Fruit fly (Drosophila melanogaster) whole organism, pupa: ENCODE measurements around the gene CG17549.
A peak's percentile ranks its signal among the peaks of the same experiment; 100 is the strongest.

ENCODE experiments used
- CG10348 ChIP-seq: fragments of 200-800 bp; sonication (Bioruptor generic); IDR thresholded peaks from 2 replicates; pipeline ENCODE4 v1.3.6; 2022; ENCODE audit warnings: missing biosample characterization, missing genetic modification characterization
- CG12605 ChIP-seq: fragments of 200-800 bp; sonication (Bioruptor generic); IDR thresholded peaks from 2 replicates; pipeline ENCODE4 v1.3.6; 2022; ENCODE audit warnings: missing biosample characterization, missing genetic modification characterization
- CG13204 ChIP-seq: fragments of 200-800 bp; sonication (Bioruptor generic); optimal IDR thresholded peaks from 2 replicates; lab custom pipeline; 2018; ENCODE audit warnings: missing biosample characterization, mild to moderate bottlenecking, missing genetic modification characterization, moderate library complexity
- CG14655 ChIP-seq: fragments of 200-800 bp; sonication (Bioruptor generic); optimal IDR thresholded peaks from 3 replicates; lab custom pipeline; 2017; ENCODE audit warnings: mild to moderate bottlenecking, missing biosample characterization, missing genetic modification reagents, missing genetic modification characterization
- CG15710 ChIP-seq: fragments of 200-800 bp; sonication (Bioruptor generic); optimal IDR thresholded peaks from 2 replicates; lab custom pipeline; 2018; ENCODE audit warnings: missing biosample characterization, mild to moderate bottlenecking, missing genetic modification characterization, moderate library complexity
- CG17806 ChIP-seq: fragments of 200-800 bp; sonication (Bioruptor generic); optimal IDR thresholded peaks from 2 replicates; lab custom pipeline; 2018; ENCODE audit warnings: missing biosample characterization, mild to moderate bottlenecking, missing genetic modification characterization, moderate library complexity
- CG32121 ChIP-seq: fragments of 200-800 bp; sonication (Bioruptor generic); IDR thresholded peaks from 2 replicates; pipeline ENCODE4 v1.3.6; 2022; ENCODE audit warnings: missing biosample characterization, missing genetic modification characterization
- CG34367 ChIP-seq: fragments of 200-800 bp; sonication (Bioruptor generic); optimal IDR thresholded peaks from 2 replicates; lab custom pipeline; 2018; ENCODE audit warnings: missing biosample characterization, mild to moderate bottlenecking, missing genetic modification characterization
- CG4496 ChIP-seq: fragments of 200-800 bp; sonication (Bioruptor generic); IDR thresholded peaks from 3 replicates; pipeline ENCODE4 v1.3.6; 2022; ENCODE audit warnings: missing biosample characterization, missing genetic modification characterization
- CG8159 ChIP-seq: fragments of 200-800 bp; sonication (Bioruptor generic); optimal IDR thresholded peaks from 3 replicates; lab custom pipeline; 2018; ENCODE audit warnings: missing biosample characterization, mild to moderate bottlenecking, missing genetic modification characterization, moderate library complexity
- CG8301 ChIP-seq: fragments of 200-800 bp; sonication (Bioruptor generic); optimal IDR thresholded peaks from 2 replicates; lab custom pipeline; 2018; ENCODE audit warnings: missing biosample characterization, mild to moderate bottlenecking, missing genetic modification characterization
- CG9948 ChIP-seq: fragments of 200-800 bp; sonication (Bioruptor generic); optimal IDR thresholded peaks from 2 replicates; lab custom pipeline; 2018; ENCODE audit warnings: missing biosample characterization, mild to moderate bottlenecking, missing genetic modification characterization, moderate library complexity
- D1 ChIP-seq: fragments of 200-800 bp; sonication (Bioruptor generic); optimal IDR thresholded peaks from 2 replicates; lab custom pipeline; 2018; ENCODE audit warnings: missing biosample characterization, mild to moderate bottlenecking, missing genetic modification characterization, moderate library complexity
- EcR ChIP-seq: fragments of 200-800 bp; sonication (Bioruptor generic); optimal IDR thresholded peaks from 3 replicates; lab custom pipeline; 2019; ENCODE audit warnings: missing biosample characterization, missing genetic modification characterization, mild to moderate bottlenecking, moderate library complexity, missing genetic modification reagents
- Ets98B ChIP-seq: fragments of 200-800 bp; sonication (Bioruptor generic); IDR thresholded peaks from 2 replicates; pipeline ENCODE4 v1.3.6; 2022; ENCODE audit warnings: missing biosample characterization, missing genetic modification characterization
- Pif1A ChIP-seq: fragments of 200-800 bp; sonication (Bioruptor generic); optimal IDR thresholded peaks from 3 replicates; lab custom pipeline; 2016; ENCODE audit warnings: missing biosample characterization, missing genetic modification characterization
- Pif1B ChIP-seq: fragments of 200-800 bp; sonication (Bioruptor generic); optimal IDR thresholded peaks from 3 replicates; lab custom pipeline; 2016; ENCODE audit warnings: missing biosample characterization, missing genetic modification characterization
- Snoo ChIP-seq: fragments of 200-800 bp; sonication (Bioruptor generic); optimal IDR thresholded peaks from 3 replicates; lab custom pipeline; 2017; ENCODE audit warnings: missing biosample characterization, mild to moderate bottlenecking, missing genetic modification characterization, inconsistent platforms
- fd96Ca ChIP-seq: fragments of 200-800 bp; sonication (Bioruptor generic); IDR thresholded peaks from 3 replicates; pipeline ENCODE4 v1.3.6; 2022; ENCODE audit warnings: missing biosample characterization, missing genetic modification characterization
- gl ChIP-seq: fragments of 200-800 bp; sonication (Bioruptor generic); optimal IDR thresholded peaks from 2 replicates; lab custom pipeline; 2018; ENCODE audit warnings: missing biosample characterization, mild to moderate bottlenecking, missing genetic modification characterization
- rn ChIP-seq: fragments of 200-800 bp; sonication (Bioruptor generic); IDR thresholded peaks from 2 replicates; pipeline ENCODE4 v1.3.6; 2022; ENCODE audit warnings: missing biosample characterization, missing genetic modification characterization

CG17549 gene

DNA sequence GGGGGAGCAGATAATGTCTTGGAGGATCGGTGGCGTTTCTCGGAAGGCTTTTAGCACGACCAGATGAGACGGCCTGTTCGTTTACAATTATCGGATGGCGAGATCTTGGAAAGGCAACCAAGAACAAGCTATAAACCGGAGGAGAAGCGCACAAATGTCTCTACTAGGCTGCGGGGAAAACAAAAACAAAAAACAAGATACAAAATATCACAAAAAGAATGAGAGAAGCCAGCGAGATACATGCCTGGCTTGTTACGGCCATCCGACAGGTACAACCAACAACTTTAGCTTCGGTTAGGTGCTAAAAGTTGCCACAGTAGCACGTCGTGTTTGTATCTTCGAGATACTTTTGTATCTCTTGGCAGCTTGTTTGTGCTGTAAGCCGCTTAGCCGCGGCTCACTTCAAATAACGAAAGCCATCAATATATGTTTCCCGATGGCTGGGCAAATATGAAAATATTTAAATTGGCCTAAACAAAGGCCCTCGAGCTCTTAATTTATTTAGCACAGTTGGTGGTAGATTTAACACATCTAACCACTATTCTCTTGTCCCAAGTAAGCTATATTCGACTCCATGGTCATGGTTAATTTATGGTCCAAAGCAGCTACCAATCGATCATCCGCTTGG lies 30.0 kb downstream of the CG17549 start:
- peak; percentile 29 for TF ChIP-seq CG15710 (tag; lab: Kevin White, UChicago)
- TF ChIP-seq CG34367, result peak; percentile 56
- peak; percentile 41 for TF ChIP-seq CG13204
- peak; percentile 48 for TF ChIP-seq CG14655 (GFP tag; lab: Kevin White, UChicago)
- TF ChIP-seq fd96Ca, result no peak
- no peak for TF ChIP-seq D1 (tag; lab: Kevin White, UChicago)
- peak; percentile 2 for TF ChIP-seq CG8301 (tag; lab: Kevin White, UChicago)
- peak; percentile 10 for TF ChIP-seq CG8159 (tag; lab: Kevin White, UChicago)
- TF ChIP-seq CG17806 (tag; lab: Kevin White, UChicago), result peak; percentile 24
- TF ChIP-seq gl (tag; lab: Kevin White, UChicago), result peak; percentile 78
- peak; percentile 34; the same call in 1 of the 2 replicates for TF ChIP-seq CG12605 (GFP tag; lab: Robert Waterston, UW)
- no peak for TF ChIP-seq CG9948

DNA sequence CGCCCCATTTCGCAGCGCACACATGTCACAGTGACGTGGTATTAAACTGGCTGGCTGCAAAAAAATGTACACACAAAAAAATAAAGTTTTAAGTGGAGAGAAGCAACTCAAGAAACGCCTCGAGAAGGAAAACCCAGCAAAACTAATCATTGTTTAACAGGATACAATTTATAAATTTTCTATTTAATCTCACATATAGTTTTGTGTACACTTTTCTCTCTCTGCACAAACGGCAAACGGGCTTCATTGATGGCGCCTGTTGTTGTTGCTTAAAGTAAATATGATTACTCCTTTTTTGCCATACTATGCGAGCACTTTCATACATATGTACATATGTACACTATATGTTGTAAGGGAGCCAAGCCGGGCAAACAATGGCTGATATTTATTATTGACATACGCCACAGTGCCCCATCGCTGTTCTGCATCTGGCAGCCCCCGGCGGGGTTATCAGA lies 31.8 kb downstream of the CG17549 start:
- peak; percentile 92 for TF ChIP-seq CG8159 (tag; lab: Kevin White, UChicago)
- TF ChIP-seq gl (tag; lab: Kevin White, UChicago), result peak; percentile 80
- TF ChIP-seq CG13204, result peak; percentile 74
- TF ChIP-seq CG17806 (tag; lab: Kevin White, UChicago), result peak; percentile 94
- peak; percentile 95 for TF ChIP-seq CG4496 (GFP tag; lab: Robert Waterston, UW)
- peak; percentile 93 for TF ChIP-seq CG15710 (tag; lab: Kevin White, UChicago)
- TF ChIP-seq D1 (tag; lab: Kevin White, UChicago), result peak; percentile 76
- TF ChIP-seq CG14655 (GFP tag; lab: Kevin White, UChicago), result peak; percentile 91
- peak; percentile 92 for TF ChIP-seq CG12605 (GFP tag; lab: Robert Waterston, UW)
- peak; percentile 59 for TF ChIP-seq Snoo (tag; lab: Kevin White, UChicago)
- TF ChIP-seq CG8301 (tag; lab: Kevin White, UChicago), result peak; percentile 88
- TF ChIP-seq EcR, result peak; percentile 39
- TF ChIP-seq rn (GFP tag; lab: Robert Waterston, UW), result peak; percentile 87
- peak; percentile 61 for TF ChIP-seq CG10348 (GFP tag; lab: Robert Waterston, UW)
- TF ChIP-seq Pif1B, result peak; percentile 92
- peak; percentile 96 for TF ChIP-seq fd96Ca
- peak; percentile 92 for TF ChIP-seq CG9948
- TF ChIP-seq Ets98B (GFP tag; lab: Robert Waterston, UW), result peak; percentile 95
- TF ChIP-seq Pif1A, result peak; percentile 94
- TF ChIP-seq CG34367, result peak; percentile 92
- peak; percentile 95 for TF ChIP-seq CG32121 (GFP tag; lab: Robert Waterston, UW)

DNA sequence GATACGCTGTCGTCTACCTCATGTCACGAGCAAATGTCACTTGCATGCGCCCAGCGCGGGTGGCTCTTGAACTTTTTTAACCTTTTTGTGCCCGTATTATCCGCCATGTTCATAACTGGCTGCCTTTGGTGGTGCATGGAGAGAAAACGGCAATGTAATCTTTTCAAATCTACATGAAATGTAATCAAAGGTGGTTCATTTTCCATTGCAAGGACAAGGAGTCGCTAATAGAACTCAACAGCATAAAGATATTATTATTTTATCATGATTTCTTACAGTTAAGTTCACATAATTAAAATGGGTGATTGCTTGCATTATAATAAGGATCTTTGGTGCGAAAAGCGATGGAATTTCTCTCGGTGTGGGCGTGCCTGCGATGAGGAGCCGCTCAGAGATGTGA lies 47.1 kb downstream of the CG17549 start:
- TF ChIP-seq Snoo (tag; lab: Kevin White, UChicago) (no peak), D1 (tag; lab: Kevin White, UChicago) (no peak), CG13204 (no peak), EcR (peak; percentile 9), fd96Ca (no peak), Pif1A (peak; percentile 19), rn (GFP tag; lab: Robert Waterston, UW) (no peak), CG4496 (GFP tag; lab: Robert Waterston, UW) (no peak), CG8159 (tag; lab: Kevin White, UChicago) (peak; percentile 58), Pif1B (no peak), Ets98B (GFP tag; lab: Robert Waterston, UW) (no peak), CG8301 (tag; lab: Kevin White, UChicago) (peak; percentile 32), CG14655 (GFP tag; lab: Kevin White, UChicago) (peak; percentile 54), CG15710 (tag; lab: Kevin White, UChicago) (peak; percentile 24), CG17806 (tag; lab: Kevin White, UChicago) (peak; percentile 39), CG32121 (GFP tag; lab: Robert Waterston, UW) (no peak), CG12605 (GFP tag; lab: Robert Waterston, UW) (no peak), CG34367 (no peak), gl (tag; lab: Kevin White, UChicago) (no peak), CG9948 (peak; percentile 23), CG10348 (GFP tag; lab: Robert Waterston, UW) (no peak)

DNA sequence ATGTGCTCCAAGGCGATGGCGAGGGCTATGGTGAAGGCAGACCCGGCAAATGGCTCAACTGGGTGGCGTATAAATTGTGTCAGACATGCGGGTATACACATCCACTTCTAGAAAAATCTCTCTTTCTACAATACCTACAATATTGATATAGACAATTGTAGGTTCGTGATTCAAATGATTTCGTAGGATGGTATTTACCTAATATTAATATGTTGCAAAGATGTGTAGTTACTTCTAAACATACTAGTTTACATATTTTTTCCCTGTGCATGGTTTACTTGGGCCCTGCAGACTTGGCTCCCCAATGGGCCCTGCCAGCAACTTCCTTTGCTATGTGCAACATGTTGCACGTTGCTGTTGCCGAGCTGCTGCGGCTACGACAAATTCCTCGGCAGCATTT lies 47.9 kb downstream of the CG17549 start:
- no peak for TF ChIP-seq Snoo (tag; lab: Kevin White, UChicago)
- TF ChIP-seq CG10348 (GFP tag; lab: Robert Waterston, UW), result no peak
- no peak for TF ChIP-seq EcR
- TF ChIP-seq CG34367, result peak; percentile 97
- TF ChIP-seq CG4496 (GFP tag; lab: Robert Waterston, UW), result peak; percentile 92
- TF ChIP-seq Pif1A, result peak; percentile 90
- peak; percentile 91 for TF ChIP-seq CG14655 (GFP tag; lab: Kevin White, UChicago)
- TF ChIP-seq CG15710 (tag; lab: Kevin White, UChicago), result peak; percentile 94
- TF ChIP-seq CG12605 (GFP tag; lab: Robert Waterston, UW), result peak; percentile 78
- TF ChIP-seq Pif1B, result peak; percentile 78
- peak; percentile 96 for TF ChIP-seq CG9948
- peak; percentile 71 for TF ChIP-seq CG32121 (GFP tag; lab: Robert Waterston, UW)
- TF ChIP-seq fd96Ca, result peak; percentile 83
- TF ChIP-seq CG8301 (tag; lab: Kevin White, UChicago), result peak; percentile 89
- TF ChIP-seq rn (GFP tag; lab: Robert Waterston, UW), result peak; percentile 80
- peak; percentile 94 for TF ChIP-seq CG8159 (tag; lab: Kevin White, UChicago)
- TF ChIP-seq CG13204, result peak; percentile 86
- peak; percentile 93 for TF ChIP-seq gl (tag; lab: Kevin White, UChicago)
- TF ChIP-seq CG17806 (tag; lab: Kevin White, UChicago), result peak; percentile 97
- TF ChIP-seq D1 (tag; lab: Kevin White, UChicago), result peak; percentile 86
- TF ChIP-seq Ets98B (GFP tag; lab: Robert Waterston, UW), result peak; percentile 86
